Worm (Caenorhabditis elegans) whole organism, young adult: Measurements from ENCODE around the gene fipp-1.

Source experiments
- C17E4.6 ChIP-seq: fragments of 200-800 bp; sonication (Bioruptor generic); IDR thresholded peaks from 2 replicates; pipeline ENCODE4 v1.3.6; 2022; ENCODE audit warnings: missing genetic modification reagents, missing genetic modification characterization, missing compliant biosample characterization
- F22D6.2 ChIP-seq: sonication (generic microtip); optimal IDR thresholded peaks from 2 replicates; lab custom pipeline; 2016; ENCODE audit warnings: mild to moderate bottlenecking, missing genetic modification characterization, missing compliant biosample characterization
- F33H1.4 ChIP-seq: fragments of 200-800 bp; sonication (Bioruptor generic); IDR thresholded peaks from 2 replicates; pipeline ENCODE4 v1.3.6; 2022; ENCODE audit warnings: missing genetic modification reagents, missing genetic modification characterization, missing compliant biosample characterization
- F39B2.1 ChIP-seq: fragments of 200-800 bp; sonication (Bioruptor generic); IDR thresholded peaks from 2 replicates; pipeline ENCODE4 v1.3.6; 2022; ENCODE audit warnings: missing genetic modification reagents, missing genetic modification characterization, missing compliant biosample characterization
- F49E8.2 ChIP-seq: sonication (generic microtip); optimal IDR thresholded peaks from 3 replicates; lab custom pipeline; 2017; ENCODE audit warnings: missing genetic modification characterization, mild to moderate bottlenecking, missing compliant biosample characterization, antibody characterized with exemption, moderate library complexity; ENCODE audit not compliant: insufficient read depth
- K11D2.4 ChIP-seq: fragments of 200-800 bp; sonication (Bioruptor generic); IDR thresholded peaks from 2 replicates; pipeline ENCODE4 v1.3.6; 2022; ENCODE audit warnings: missing genetic modification reagents, missing genetic modification characterization, missing compliant biosample characterization
- K12H6.12 ChIP-seq: fragments of 200-800 bp; sonication (Bioruptor generic); optimal IDR thresholded peaks from 2 replicates; lab custom pipeline; 2018; ENCODE audit warnings: mild to moderate bottlenecking, missing genetic modification characterization, missing compliant biosample characterization
- T26A5.8 ChIP-seq: sonication (generic microtip); optimal IDR thresholded peaks from 2 replicates; lab custom pipeline; 2016; ENCODE audit warnings: missing genetic modification characterization, missing compliant biosample characterization
- Y53F4B.3 ChIP-seq: fragments of 200-800 bp; sonication (Bioruptor generic); IDR thresholded peaks from 2 replicates; pipeline ENCODE4 v1.3.6; 2022; ENCODE audit warnings: missing genetic modification reagents, missing genetic modification characterization, missing compliant biosample characterization
- Y53G8AR.9 ChIP-seq: fragments of 200-800 bp; sonication (Bioruptor generic); conservative IDR thresholded peaks from 2 replicates; pipeline ENCODE4 v1.3.6; 2022; ENCODE audit warnings: missing genetic modification reagents, missing genetic modification characterization, missing compliant biosample characterization
- Y79H2A.3 ChIP-seq: fragments of 200-800 bp; sonication (Bioruptor generic); conservative IDR thresholded peaks from 2 replicates; pipeline ENCODE4 v1.3.6; 2022; ENCODE audit warnings: missing genetic modification reagents, missing genetic modification characterization, missing compliant biosample characterization
- ZK185.1 ChIP-seq: sonication (generic microtip); optimal IDR thresholded peaks from 2 replicates; lab custom pipeline; 2016; ENCODE audit warnings: mild to moderate bottlenecking, missing genetic modification characterization, missing compliant biosample characterization; ENCODE audit not compliant: poor library complexity, severe bottlenecking
- akir-1 ChIP-seq: fragments of 200-800 bp; sonication (Bioruptor generic); optimal IDR thresholded peaks from 2 replicates; lab custom pipeline; 2018; ENCODE audit warnings: mild to moderate bottlenecking, missing genetic modification characterization, moderate library complexity, missing compliant biosample characterization
- aptf-2 ChIP-seq: fragments of 200-800 bp; sonication (Bioruptor generic); conservative IDR thresholded peaks from 2 replicates; pipeline ENCODE4 v1.3.6; 2022; ENCODE audit warnings: missing genetic modification reagents, missing genetic modification characterization, missing compliant biosample characterization
- aptf-3 ChIP-seq: fragments of 200-800 bp; sonication (Bioruptor generic); IDR thresholded peaks from 2 replicates; pipeline ENCODE4 v1.3.6; 2022; ENCODE audit warnings: missing genetic modification characterization, missing compliant biosample characterization
- athp-1 ChIP-seq: sonication (generic microtip); optimal IDR thresholded peaks from 2 replicates; lab custom pipeline; 2017; ENCODE audit warnings: mild to moderate bottlenecking, missing genetic modification characterization, missing compliant biosample characterization
- attf-3 ChIP-seq: fragments of 200-800 bp; sonication (Bioruptor generic); conservative IDR thresholded peaks from 2 replicates; pipeline ENCODE4 v1.3.6; 2022; ENCODE audit warnings: missing genetic modification reagents, missing genetic modification characterization, missing compliant biosample characterization
- bed-2 ChIP-seq: fragments of 200-800 bp; sonication (Bioruptor generic); IDR thresholded peaks from 2 replicates; pipeline ENCODE4 v1.3.6; 2022; ENCODE audit warnings: missing genetic modification reagents, missing genetic modification characterization, missing compliant biosample characterization
- cebp-1 ChIP-seq, 2 experiments: fragments of 200-800 bp in 1 of 2; sonication (Bioruptor generic) in 1 of 2; sonication (generic microtip) in 1 of 2; IDR thresholded peaks in 1 of 2; optimal IDR thresholded peaks in 1 of 2; 2 replicates each; pipeline versions ENCODE4 v1.3.6 to Lab custom; 2017 to 2022; ENCODE audit warnings: missing compliant biosample characterization in 2 of 2, missing genetic modification characterization in 2 of 2, mild to moderate bottlenecking in 1 of 2, missing genetic modification reagents in 1 of 2, moderate library complexity in 1 of 2
- cebp-2 ChIP-seq: fragments of 200-800 bp; sonication (Bioruptor generic); IDR thresholded peaks from 2 replicates; pipeline ENCODE4 v1.3.6; 2022; ENCODE audit warnings: missing genetic modification characterization, missing compliant biosample characterization
- ceh-79 ChIP-seq: sonication (generic microtip); optimal IDR thresholded peaks from 2 replicates; lab custom pipeline; 2017; ENCODE audit warnings: mild to moderate bottlenecking, missing genetic modification characterization, missing compliant biosample characterization
- die-1 ChIP-seq: sonication (generic microtip); optimal IDR thresholded peaks from 2 replicates; lab custom pipeline; 2016; ENCODE audit warnings: missing genotype, mild to moderate bottlenecking, missing genetic modification characterization, missing compliant biosample characterization
- gei-17 ChIP-seq: fragments of 200-800 bp; sonication (Bioruptor generic); optimal IDR thresholded peaks from 2 replicates; lab custom pipeline; 2018; ENCODE audit warnings: mild to moderate bottlenecking, missing genetic modification characterization, missing compliant biosample characterization
- hrde-1 ChIP-seq: sonication (generic microtip); optimal IDR thresholded peaks from 2 replicates; lab custom pipeline; 2016; ENCODE audit warnings: missing genetic modification characterization, mild to moderate bottlenecking, missing compliant biosample characterization, moderate library complexity, missing genotype, missing genetic modification reagents, borderline replicate concordance
- hsf-1 ChIP-seq: fragments of 200-800 bp; sonication (Bioruptor generic); IDR thresholded peaks from 2 replicates; pipeline ENCODE4 v1.3.6; 2022; ENCODE audit warnings: missing genetic modification reagents, missing genetic modification characterization, missing compliant biosample characterization
- let-526 ChIP-seq: fragments of 200-800 bp; sonication (Bioruptor generic); IDR thresholded peaks from 2 replicates; pipeline ENCODE4 v1.3.6; 2022; ENCODE audit warnings: missing genetic modification reagents, missing genetic modification characterization, missing compliant biosample characterization
- lin-26 ChIP-seq: fragments of 200-800 bp; sonication (Bioruptor generic); IDR thresholded peaks from 2 replicates; pipeline ENCODE4 v1.3.6; 2022; ENCODE audit warnings: missing genetic modification reagents, missing genetic modification characterization, missing compliant biosample characterization
- lin-40 ChIP-seq: sonication (generic microtip); optimal IDR thresholded peaks from 2 replicates; lab custom pipeline; 2016; ENCODE audit warnings: missing genetic modification characterization, mild to moderate bottlenecking, missing compliant biosample characterization, missing genotype, missing genetic modification reagents
- lin-54 ChIP-seq: fragments of 200-800 bp; sonication (Bioruptor generic); optimal IDR thresholded peaks from 2 replicates; lab custom pipeline; 2018; ENCODE audit warnings: mild to moderate bottlenecking, missing genetic modification characterization, missing compliant biosample characterization
- lir-1 ChIP-seq: fragments of 200-800 bp; sonication (Bioruptor generic); conservative IDR thresholded peaks from 2 replicates; pipeline ENCODE4 v1.3.6; 2022; ENCODE audit warnings: missing genetic modification reagents, missing genetic modification characterization, missing compliant biosample characterization
- madf-3 ChIP-seq: fragments of 200-800 bp; sonication (Bioruptor generic); IDR thresholded peaks from 2 replicates; pipeline ENCODE4 v1.3.6; 2022; ENCODE audit warnings: missing genetic modification reagents, missing genetic modification characterization, missing compliant biosample characterization
- madf-6 ChIP-seq: fragments of 200-800 bp; sonication (Bioruptor generic); IDR thresholded peaks from 2 replicates; pipeline ENCODE4 v1.3.6; 2022; ENCODE audit warnings: missing genetic modification reagents, missing genetic modification characterization, missing compliant biosample characterization
- madf-8 ChIP-seq: fragments of 200-800 bp; sonication (Bioruptor generic); conservative IDR thresholded peaks from 2 replicates; pipeline ENCODE4 v1.3.6; 2022; ENCODE audit warnings: missing genetic modification reagents, missing genetic modification characterization, missing compliant biosample characterization
- mcd-1 ChIP-seq: fragments of 200-800 bp; sonication (Bioruptor generic); IDR thresholded peaks from 2 replicates; pipeline ENCODE4 v1.3.6; 2022; ENCODE audit warnings: missing genetic modification reagents, missing genetic modification characterization, missing compliant biosample characterization
- nfyb-1 ChIP-seq: fragments of 200-800 bp; sonication (Bioruptor generic); IDR thresholded peaks from 2 replicates; pipeline ENCODE4 v1.3.6; 2022; ENCODE audit warnings: missing genetic modification reagents, missing genetic modification characterization, missing compliant biosample characterization
- nhr-120 ChIP-seq: fragments of 200-800 bp; sonication (Bioruptor generic); IDR thresholded peaks from 2 replicates; pipeline ENCODE4 v1.3.6; 2022; ENCODE audit warnings: missing genetic modification characterization, missing compliant biosample characterization
- pbrm-1 ChIP-seq: fragments of 200-800 bp; sonication (Bioruptor generic); IDR thresholded peaks from 2 replicates; pipeline ENCODE4 v1.3.6; 2022; ENCODE audit warnings: missing genetic modification reagents, missing genetic modification characterization, missing compliant biosample characterization
- repo-1 ChIP-seq: sonication (generic microtip); optimal IDR thresholded peaks from 2 replicates; lab custom pipeline; 2017; ENCODE audit warnings: mild to moderate bottlenecking, missing genetic modification characterization, missing compliant biosample characterization
- rpc-1 ChIP-seq, 2 experiments: fragments of 150-350 bp in 1 of 2; sonication (generic microtip) in 1 of 2; optimal IDR thresholded peaks; 2 replicates each; lab custom pipeline; 2014 to 2018; ENCODE audit warnings: missing biosample characterization in 1 of 2, missing genetic modification characterization in 1 of 2, missing genetic modification reagents in 1 of 2, missing genotype in 1 of 2
- sdz-38 ChIP-seq: sonication (generic microtip); optimal IDR thresholded peaks from 2 replicates; lab custom pipeline; 2016; ENCODE audit warnings: missing genotype, missing genetic modification characterization, missing compliant biosample characterization
- snpc-1.3 ChIP-seq: sonication (generic microtip); optimal IDR thresholded peaks from 2 replicates; lab custom pipeline; 2017; ENCODE audit warnings: missing genetic modification characterization, mild to moderate bottlenecking, missing compliant biosample characterization, antibody characterized with exemption, moderate library complexity, missing genotype, missing genetic modification reagents; ENCODE audit not compliant: insufficient read depth
- snpc-3.4 ChIP-seq: sonication (generic microtip); optimal IDR thresholded peaks from 2 replicates; lab custom pipeline; 2017; ENCODE audit warnings: missing genetic modification characterization, mild to moderate bottlenecking, missing compliant biosample characterization, antibody characterized with exemption, moderate library complexity, missing genotype, missing genetic modification reagents
- somi-1 ChIP-seq: fragments of 200-800 bp; sonication (Bioruptor generic); optimal IDR thresholded peaks from 2 replicates; lab custom pipeline; 2018; ENCODE audit warnings: mild to moderate bottlenecking, missing genetic modification characterization, missing compliant biosample characterization
- zim-3 ChIP-seq: sonication (generic microtip); optimal IDR thresholded peaks from 2 replicates; lab custom pipeline; 2017; ENCODE audit warnings: mild to moderate bottlenecking, missing genetic modification characterization, moderate library complexity, missing compliant biosample characterization
- ztf-25 ChIP-seq: fragments of 200-800 bp; sonication (Bioruptor generic); IDR thresholded peaks from 2 replicates; pipeline ENCODE4 v1.3.6; 2022; ENCODE audit warnings: missing genetic modification reagents, missing genetic modification characterization, missing compliant biosample characterization
- ztf-28 ChIP-seq: fragments of 200-800 bp; sonication (Bioruptor generic); IDR thresholded peaks from 2 replicates; pipeline ENCODE4 v1.3.6; 2022; ENCODE audit warnings: missing genetic modification reagents, missing genetic modification characterization, missing compliant biosample characterization

Gene fipp-1

ce11 chrV:4341736-4342135 lies 29.9 kb upstream of the fipp-1 start:
- TF ChIP-seq ZK185.1 (tag; lab: Kevin White, UChicago) (no peak), cebp-1 (GFP tag; IDR thresholded peaks at IDR 0.05; lab: Robert Waterston, UW) (peak; percentile 72; the same call in 1 of the 2 replicates), cebp-1 (tag; optimal IDR thresholded peaks at IDR 0.05; lab: Kevin White, UChicago) (peak; percentile 88)

- no peak for TF ChIP-seq K12H6.12 (tag; lab: Kevin White, UChicago)
- TF ChIP-seq Y79H2A.3 (GFP tag; lab: Robert Waterston, UW), result no peak
- TF ChIP-seq pbrm-1 (GFP tag; lab: Robert Waterston, UW), result peak; percentile 23; the same call in 1 of the 2 replicates
- TF ChIP-seq ceh-79, result no peak
- TF ChIP-seq athp-1 (tag; lab: Kevin White, UChicago), result peak; percentile 10
- no peak for TF ChIP-seq lin-26
- no peak for TF ChIP-seq sdz-38 (tag; lab: Kevin White, UChicago)
- TF ChIP-seq aptf-2, result no peak
- peak; percentile 27 for TF ChIP-seq F49E8.2 (tag; lab: Kevin White, UChicago)
- TF ChIP-seq attf-3 (GFP tag; lab: Robert Waterston, UW), result no peak
- TF ChIP-seq mcd-1, result peak; percentile 40; the same call in 1 of the 2 replicates
- no peak for TF ChIP-seq ztf-28 (GFP tag; lab: Robert Waterston, UW)
- TF ChIP-seq madf-8 (GFP tag; lab: Robert Waterston, UW), result no peak
- no peak for TF ChIP-seq lin-40
- TF ChIP-seq rpc-1 (optimal IDR thresholded peaks at IDR 0.05; lab: Kevin White, UChicago), result no peak
- no peak for TF ChIP-seq rpc-1 (tag; optimal IDR thresholded peaks at IDR 0.05; lab: Kevin White, UChicago)
- no peak for TF ChIP-seq die-1
- no peak for TF ChIP-seq Y53G8AR.9
- TF ChIP-seq gei-17 (GFP tag; lab: Kevin White, UChicago), result no peak
- TF ChIP-seq K11D2.4 (GFP tag; lab: Robert Waterston, UW), result no peak
- TF ChIP-seq snpc-3.4 (tag; lab: Kevin White, UChicago), result no peak
- no peak for TF ChIP-seq let-526
- TF ChIP-seq T26A5.8, result no peak
- peak; percentile 56 for TF ChIP-seq nfyb-1
- TF ChIP-seq F33H1.4 (GFP tag; lab: Robert Waterston, UW), result peak; percentile 25; the same call in 1 of the 2 replicates
- TF ChIP-seq C17E4.6 (GFP tag; lab: Robert Waterston, UW), result no peak
- peak; percentile 47 for TF ChIP-seq madf-6 (GFP tag; lab: Robert Waterston, UW)
- no peak for TF ChIP-seq ztf-25
- 0 out of 2 replicates have a peak, but pooled peaks have one; percentile 59 for TF ChIP-seq madf-3 (GFP tag; lab: Robert Waterston, UW)
- TF ChIP-seq Y53F4B.3 (GFP tag; lab: Robert Waterston, UW), result no peak
- no peak for TF ChIP-seq cebp-2
- no peak for TF ChIP-seq aptf-3 (GFP tag; lab: Robert Waterston, UW)
- TF ChIP-seq bed-2 (GFP tag; lab: Robert Waterston, UW), result no peak
- TF ChIP-seq hsf-1 (GFP tag; lab: Robert Waterston, UW), result no peak
- TF ChIP-seq snpc-1.3, result no peak
- no peak for TF ChIP-seq repo-1
- TF ChIP-seq lin-54 (GFP tag; lab: Kevin White, UChicago), result peak; percentile 32
- no peak for TF ChIP-seq F39B2.1
- no peak for TF ChIP-seq F22D6.2 (tag; lab: Kevin White, UChicago)
- TF ChIP-seq zim-3 (tag; lab: Kevin White, UChicago), result peak; percentile 12
- TF ChIP-seq somi-1 (GFP tag; lab: Kevin White, UChicago), result no peak
- no peak for TF ChIP-seq nhr-120 (GFP tag; lab: Robert Waterston, UW)
- TF ChIP-seq akir-1, result no peak
- TF ChIP-seq hrde-1 (tag; lab: Kevin White, UChicago), result no peak
- no peak for TF ChIP-seq lir-1 (GFP tag; lab: Robert Waterston, UW)
Measured at ce11 chrV:4345714-4346113, 25.9 kb upstream of the fipp-1 start, which contains the start of gene figl-1. TSS of gene figl-1 (minus strand) at chrV:4345999.
